Worm (Caenorhabditis elegans): Measurements from ENCODE around the gene W04E12.9.

ce11 chrV:19805548-19805947 lies 49.2 kb downstream of the W04E12.9 start:
- no peak for TF ChIP-seq lin-35 (GFP tag; optimal IDR thresholded peaks at IDR 0.05)
- no peak for TF ChIP-seq nhr-237 (tag; optimal IDR thresholded peaks at IDR 0.05)

Data from whole organism, L1 larva.